Fruit fly (Drosophila melanogaster) whole organism, embryonic: ENCODE results near the gene CG15764.

Experiments
- CG14710 ChIP-seq: fragments of 200-800 bp; sonication (Bioruptor generic); optimal IDR thresholded peaks from 3 replicates; lab custom pipeline; 2019; ENCODE audit warnings: missing biosample characterization, mild to moderate bottlenecking, missing genetic modification characterization, moderate library complexity
- CG6854 ChIP-seq: fragments of 200-800 bp; sonication (Bioruptor generic); optimal IDR thresholded peaks from 3 replicates; lab custom pipeline; 2017; ENCODE audit warnings: missing biosample characterization, mild to moderate bottlenecking, missing genetic modification characterization
- CG8944 ChIP-seq: fragments of 200-800 bp; sonication (Bioruptor generic); optimal IDR thresholded peaks from 3 replicates; lab custom pipeline; 2016; ENCODE audit warnings: missing biosample characterization, missing genetic modification characterization
- E2f1 ChIP-seq: fragments of 200-800 bp; sonication (Bioruptor generic); IDR thresholded peaks from 2 replicates; pipeline ENCODE4 v1.3.6; 2022; ENCODE audit warnings: missing biosample characterization, missing genetic modification characterization
- Hmx ChIP-seq: fragments of 200-800 bp; sonication (Bioruptor generic); optimal IDR thresholded peaks from 2 replicates; lab custom pipeline; 2016; ENCODE audit warnings: missing biosample characterization, missing genetic modification characterization
- Ssrp ChIP-seq: fragments of 200-800 bp; sonication (Bioruptor generic); optimal IDR thresholded peaks from 2 replicates; lab custom pipeline; 2018; ENCODE audit warnings: missing biosample characterization, mild to moderate bottlenecking, missing genetic modification characterization, moderate library complexity
- da ChIP-seq: fragments of 200-800 bp; sonication (Bioruptor generic); optimal IDR thresholded peaks from 2 replicates; lab custom pipeline; 2016; ENCODE audit warnings: missing biosample characterization, missing genetic modification characterization
- exex ChIP-seq: fragments of 200-800 bp; sonication (Bioruptor generic); optimal IDR thresholded peaks from 4 replicates; lab custom pipeline; 2018; ENCODE audit warnings: missing biosample characterization, mild to moderate bottlenecking, missing genetic modification characterization, moderate library complexity
- jumu ChIP-seq: fragments of 200-800 bp; sonication (Bioruptor generic); optimal IDR thresholded peaks from 3 replicates; lab custom pipeline; 2016; ENCODE audit warnings: missing biosample characterization, missing genetic modification characterization
- sc ChIP-seq, 3 experiments: fragments of >200 bp in 2 of 3; fragments of 200-800 bp in 1 of 3; sonication (Bioruptor generic) in 1 of 3; optimal IDR thresholded peaks; 2 replicates in 2 of 3; 3 replicates in 1 of 3; lab custom pipeline; 2017; ENCODE audit warnings: mild to moderate bottlenecking in 1 of 3, missing biosample characterization in 1 of 3, missing genetic modification characterization in 1 of 3, missing genetic modification reagents in 1 of 3
- sd ChIP-seq: fragments of 200-800 bp; sonication (Bioruptor generic); optimal IDR thresholded peaks from 3 replicates; lab custom pipeline; 2018; ENCODE audit warnings: missing biosample characterization, mild to moderate bottlenecking, missing genetic modification characterization, moderate library complexity
- ttk ChIP-seq: fragments of 200-800 bp; sonication (Bioruptor generic); IDR thresholded peaks from 2 replicates; pipeline ENCODE4 v2.1.2; 2022; ENCODE audit warnings: missing biosample characterization, missing genetic modification characterization
- zfh2 ChIP-seq: fragments of 200-800 bp; sonication (Bioruptor generic); optimal IDR thresholded peaks from 2 replicates; lab custom pipeline; 2016; ENCODE audit warnings: missing biosample characterization, missing genetic modification characterization

dm6 chrX:5893165-5893564 lies 24.3 kb downstream of the CG15764 start:
- no peak for TF ChIP-seq CG14710
- TF ChIP-seq sc (optimal IDR thresholded peaks at IDR 0.05; lab: Kevin White, UChicago): no peak
- TF ChIP-seq sc (GFP tag; optimal IDR thresholded peaks at IDR 0.05; lab: Kevin White, UChicago): no peak
- no peak for TF ChIP-seq ttk (GFP tag; lab: Robert Waterston, UW)
- TF ChIP-seq exex (tag; lab: Kevin White, UChicago): peak; percentile 97
- TF ChIP-seq da: no peak
- TF ChIP-seq Hmx (GFP tag; lab: Kevin White, UChicago): no peak
- no peak for TF ChIP-seq zfh2 (GFP tag; lab: Kevin White, UChicago)
- no peak for TF ChIP-seq Ssrp
- TF ChIP-seq CG8944: no peak
- no peak for TF ChIP-seq sd
- TF ChIP-seq CG6854: no peak
- no peak for TF ChIP-seq E2f1
- no peak for TF ChIP-seq jumu (GFP tag; lab: Kevin White, UChicago)
